Worm (Caenorhabditis elegans) whole organism, L4 larva: ENCODE data around the gene D2062.1.
A peak's percentile ranks its signal among the peaks of the same experiment; 100 is the strongest.
"Not testable (repeated sequence)": the region's sequence is repeated elsewhere in the genome, so short reads cannot be mapped to it uniquely, and the experiment has no call there.

Source experiments
- D1046.2 ChIP-seq: fragments of 200-800 bp; sonication (Bioruptor generic); IDR thresholded peaks from 2 replicates; pipeline ENCODE4 v1.3.6; 2022; ENCODE audit warnings: missing genetic modification characterization, missing compliant biosample characterization
- F26F4.8 ChIP-seq: fragments of 200-800 bp; sonication (Bioruptor generic); conservative IDR thresholded peaks from 2 replicates; pipeline ENCODE4 v1.3.6; 2022; ENCODE audit warnings: missing genetic modification characterization, missing compliant biosample characterization
- F37D6.2 ChIP-seq: sonication (generic microtip); optimal IDR thresholded peaks from 2 replicates; lab custom pipeline; 2016; ENCODE audit warnings: mild to moderate bottlenecking, missing genetic modification characterization, missing compliant biosample characterization
- F44E2.7 ChIP-seq: fragments of 200-800 bp; sonication (Bioruptor generic); IDR thresholded peaks from 2 replicates; pipeline ENCODE4 v2.1.2; 2022; ENCODE audit warnings: missing genetic modification characterization, missing compliant biosample characterization
- T26A8.4 ChIP-seq: fragments of 200-800 bp; sonication (Bioruptor generic); IDR thresholded peaks from 2 replicates; pipeline ENCODE4 v1.3.6; 2022; ENCODE audit warnings: missing genetic modification characterization, missing compliant biosample characterization
- Y105C5A.15 ChIP-seq: fragments of 200-800 bp; sonication (Bioruptor generic); IDR thresholded peaks from 2 replicates; pipeline ENCODE4 v1.3.6; 2022; ENCODE audit warnings: missing genetic modification characterization, missing compliant biosample characterization
- Y75B8A.6 ChIP-seq: fragments of 200-800 bp; sonication (Bioruptor generic); IDR thresholded peaks from 2 replicates; pipeline ENCODE4 v1.3.6; 2022; ENCODE audit warnings: missing genetic modification reagents, missing genetic modification characterization, missing compliant biosample characterization
- ZK546.5 ChIP-seq, 2 experiments: sonication (generic microtip); optimal IDR thresholded peaks; 2 replicates each; lab custom pipeline; 2017; ENCODE audit warnings: missing biosample characterization in 2 of 2, missing genetic modification characterization in 2 of 2
- aly-2 ChIP-seq: sonication (generic microtip); optimal IDR thresholded peaks from 2 replicates; lab custom pipeline; 2018; ENCODE audit warnings: missing biosample characterization, missing genetic modification characterization
- arid-1 ChIP-seq: fragments of 200-800 bp; sonication (Bioruptor generic); conservative IDR thresholded peaks from 2 replicates; pipeline ENCODE4 v1.3.6; 2022; ENCODE audit warnings: missing genetic modification reagents, missing genetic modification characterization, missing compliant biosample characterization
- attf-4 ChIP-seq: sonication (generic microtip); optimal IDR thresholded peaks from 3 replicates; lab custom pipeline; 2017; ENCODE audit warnings: missing biosample characterization, missing genetic modification characterization
- ceh-28 ChIP-seq: fragments of 150-350 bp; optimal IDR thresholded peaks from 2 replicates; lab custom pipeline; 2014; ENCODE audit warnings: missing biosample characterization, missing genetic modification reagents, missing genetic modification characterization
- ceh-32 ChIP-seq: sonication (generic microtip); optimal IDR thresholded peaks from 2 replicates; lab custom pipeline; 2016; ENCODE audit warnings: mild to moderate bottlenecking, missing genetic modification characterization, missing compliant biosample characterization; ENCODE audit not compliant: poor library complexity
- ceh-44 ChIP-seq: fragments of 200-800 bp; sonication (Bioruptor generic); IDR thresholded peaks from 2 replicates; pipeline ENCODE4 v1.3.6; 2022; ENCODE audit warnings: missing genetic modification reagents, missing genetic modification characterization, missing compliant biosample characterization
- ceh-82 ChIP-seq: sonication (generic microtip); optimal IDR thresholded peaks from 2 replicates; lab custom pipeline; 2017; ENCODE audit warnings: missing biosample characterization, missing genetic modification characterization
- ces-1 ChIP-seq: fragments of 150-350 bp; sonication (generic microtip); optimal IDR thresholded peaks from 4 replicates; lab custom pipeline; 2014; ENCODE audit warnings: missing biosample characterization, missing genetic modification reagents, missing genetic modification characterization
- daf-19 ChIP-seq: fragments of 200-800 bp; sonication (Bioruptor generic); conservative IDR thresholded peaks from 2 replicates; pipeline ENCODE4 v1.3.6; 2022; ENCODE audit warnings: missing genetic modification characterization, missing compliant biosample characterization
- dmd-8 ChIP-seq: fragments of 200-800 bp; sonication (Bioruptor generic); IDR thresholded peaks from 2 replicates; pipeline ENCODE4 v1.3.6; 2022; ENCODE audit warnings: missing genetic modification characterization, missing compliant biosample characterization
- egl-43 ChIP-seq: fragments of 200-800 bp; sonication (Bioruptor generic); IDR thresholded peaks from 2 replicates; pipeline ENCODE4 v1.3.6; 2022; ENCODE audit warnings: missing genetic modification reagents, missing genetic modification characterization, missing compliant biosample characterization
- hif-1 ChIP-seq, 2 experiments: sonication (generic microtip); optimal IDR thresholded peaks; 2 replicates each; lab custom pipeline; 2016 to 2017; ENCODE audit warnings: missing compliant biosample characterization in 2 of 2, missing genetic modification characterization in 2 of 2, missing genetic modification reagents in 2 of 2, missing genotype in 2 of 2, mild to moderate bottlenecking in 1 of 2
- lin-1 ChIP-seq: fragments of 200-800 bp; sonication (Bioruptor generic); IDR thresholded peaks from 2 replicates; pipeline ENCODE4 v1.3.6; 2022; ENCODE audit warnings: missing genetic modification reagents, missing genetic modification characterization, missing compliant biosample characterization
- lin-15B ChIP-seq: fragments of 150-350 bp; sonication (generic microtip); optimal IDR thresholded peaks from 3 replicates; lab custom pipeline; 2014; ENCODE audit warnings: missing biosample characterization, missing genetic modification characterization
- lin-38 ChIP-seq: fragments of 200-800 bp; sonication (Bioruptor generic); IDR thresholded peaks from 2 replicates; pipeline ENCODE4 v1.3.6; 2022; ENCODE audit warnings: missing genetic modification reagents, missing genetic modification characterization, missing compliant biosample characterization
- lir-3 ChIP-seq: sonication (generic microtip); optimal IDR thresholded peaks from 2 replicates; lab custom pipeline; 2016; ENCODE audit warnings: mild to moderate bottlenecking, missing genetic modification characterization, missing compliant biosample characterization
- lsy-2 ChIP-seq, 2 experiments: fragments of 150-350 bp in 1 of 2; sonication (generic microtip) in 1 of 2; optimal IDR thresholded peaks; 2 replicates each; lab custom pipeline; 2014 to 2017; ENCODE audit warnings: missing biosample characterization in 2 of 2, missing genetic modification characterization in 2 of 2
- mdl-1 ChIP-seq, 2 experiments: fragments of 150-350 bp in 1 of 2; sonication (generic microtip) in 1 of 2; optimal IDR thresholded peaks; 2 replicates each; lab custom pipeline; 2014 to 2017; ENCODE audit warnings: missing biosample characterization in 2 of 2, missing genetic modification characterization in 2 of 2
- mep-1 ChIP-seq: fragments of 150-350 bp; sonication (generic microtip); optimal IDR thresholded peaks from 3 replicates; lab custom pipeline; 2014; ENCODE audit warnings: missing biosample characterization, missing genetic modification characterization
- mes-2 ChIP-seq: sonication (generic microtip); optimal IDR thresholded peaks from 2 replicates; lab custom pipeline; 2016; ENCODE audit warnings: missing genotype, mild to moderate bottlenecking, missing genetic modification characterization, missing compliant biosample characterization; ENCODE audit not compliant: poor library complexity, severe bottlenecking
- mxl-3 ChIP-seq: fragments of 200-800 bp; sonication (Bioruptor generic); optimal IDR thresholded peaks from 2 replicates; lab custom pipeline; 2018; ENCODE audit warnings: mild to moderate bottlenecking, missing genetic modification characterization, missing compliant biosample characterization
- nhr-10 ChIP-seq: fragments of 150-350 bp; optimal IDR thresholded peaks from 2 replicates; lab custom pipeline; 2014; ENCODE audit warnings: missing biosample characterization, missing genetic modification characterization
- nhr-102 ChIP-seq: sonication (generic microtip); optimal IDR thresholded peaks from 2 replicates; lab custom pipeline; 2016; ENCODE audit warnings: mild to moderate bottlenecking, missing genetic modification characterization, moderate library complexity, missing compliant biosample characterization
- nhr-11 ChIP-seq: fragments of 150-350 bp; optimal IDR thresholded peaks from 2 replicates; lab custom pipeline; 2014; ENCODE audit warnings: missing biosample characterization, missing genetic modification characterization
- nhr-41 ChIP-seq: fragments of 200-800 bp; sonication (Bioruptor generic); IDR thresholded peaks from 2 replicates; pipeline ENCODE4 v1.3.6; 2022; ENCODE audit warnings: missing genetic modification reagents, missing genetic modification characterization, missing compliant biosample characterization
- nhr-6 ChIP-seq: fragments of 150-350 bp; optimal IDR thresholded peaks from 2 replicates; lab custom pipeline; 2014; ENCODE audit warnings: missing biosample characterization, missing genetic modification characterization
- pha-4 ChIP-seq, 2 experiments: fragments of 150-350 bp in 1 of 2; fragments of 200-800 bp in 1 of 2; sonication (Bioruptor generic) in 1 of 2; IDR thresholded peaks in 1 of 2; optimal IDR thresholded peaks in 1 of 2; 2 replicates each; pipeline versions ENCODE4 v1.3.6 to Lab custom; 2014 to 2022; ENCODE audit warnings: missing genetic modification characterization in 2 of 2, missing genetic modification reagents in 2 of 2, missing biosample characterization in 1 of 2, missing compliant biosample characterization in 1 of 2
- php-3 ChIP-seq: fragments of 200-800 bp; sonication (Bioruptor generic); IDR thresholded peaks from 2 replicates; pipeline ENCODE4 v1.3.6; 2022; ENCODE audit warnings: missing genetic modification reagents, missing genetic modification characterization, missing compliant biosample characterization
- pqm-1 ChIP-seq: sonication (generic microtip); optimal IDR thresholded peaks from 2 replicates; lab custom pipeline; 2017; ENCODE audit warnings: missing biosample characterization, missing genetic modification characterization
- rbr-2 ChIP-seq: sonication (generic microtip); optimal IDR thresholded peaks from 2 replicates; lab custom pipeline; 2016; ENCODE audit warnings: missing genotype, missing genetic modification characterization, missing compliant biosample characterization
- saeg-2 ChIP-seq: fragments of 200-800 bp; sonication (Bioruptor generic); IDR thresholded peaks from 2 replicates; pipeline ENCODE4 v1.3.6; 2022; ENCODE audit warnings: missing genetic modification reagents, missing genetic modification characterization, missing compliant biosample characterization
- set-16 ChIP-seq: fragments of 200-800 bp; sonication (Bioruptor generic); IDR thresholded peaks from 2 replicates; pipeline ENCODE4 v1.3.6; 2022; ENCODE audit warnings: missing genetic modification reagents, missing genetic modification characterization, missing compliant biosample characterization
- skn-1 ChIP-seq: fragments of 150-350 bp; optimal IDR thresholded peaks from 2 replicates; lab custom pipeline; 2014; ENCODE audit warnings: missing biosample characterization, missing genetic modification characterization
- spr-1 ChIP-seq: sonication (generic microtip); optimal IDR thresholded peaks from 2 replicates; lab custom pipeline; 2016; ENCODE audit warnings: mild to moderate bottlenecking, missing genetic modification characterization, missing compliant biosample characterization
- tag-97 ChIP-seq: fragments of 200-800 bp; sonication (Bioruptor generic); IDR thresholded peaks from 2 replicates; pipeline ENCODE4 v1.3.6; 2022; ENCODE audit warnings: missing genetic modification characterization, missing compliant biosample characterization
- unc-39 ChIP-seq: sonication (generic microtip); optimal IDR thresholded peaks from 2 replicates; lab custom pipeline; 2017; ENCODE audit warnings: missing biosample characterization, missing genetic modification characterization
- zfp-2 ChIP-seq: sonication (generic microtip); optimal IDR thresholded peaks from 2 replicates; lab custom pipeline; 2016; ENCODE audit warnings: mild to moderate bottlenecking, missing genetic modification characterization, missing compliant biosample characterization
- zip-2 ChIP-seq: fragments of 150-350 bp; optimal IDR thresholded peaks from 2 replicates; lab custom pipeline; 2014; ENCODE audit warnings: missing biosample characterization, missing genetic modification characterization
- ztf-7 ChIP-seq: fragments of 150-350 bp; optimal IDR thresholded peaks from 2 replicates; lab custom pipeline; 2014; ENCODE audit warnings: missing biosample characterization, missing genetic modification characterization

The D2062.1 gene

ce11 chrII:2641777-2642176 is 10.5 kb downstream of the D2062.1 start, which contains the start of gene F22E5.7:
F22E5.7 (plus strand) TSS chrII:2642077.
- TF ChIP-seq set-16 (no peak), mep-1 (tag; lab: Kevin White, UChicago) (no peak), pha-4 (GFP tag; IDR thresholded peaks at IDR 0.05; lab: Robert Waterston, UW) (no peak), pha-4 (tag; optimal IDR thresholded peaks at IDR 0.05; lab: Kevin White, UChicago) (no peak), dmd-8 (GFP tag; lab: Robert Waterston, UW) (no peak), F37D6.2 (tag; lab: Kevin White, UChicago) (no peak), lsy-2 (tag; optimal IDR thresholded peaks at IDR 0.05; lab: Kevin White, UChicago) (no peak), daf-19 (no peak), Y105C5A.15 (GFP tag; lab: Robert Waterston, UW) (no peak), nhr-6 (tag; lab: Kevin White, UChicago) (no peak), php-3 (GFP tag; lab: Robert Waterston, UW) (no peak), nhr-41 (GFP tag; lab: Robert Waterston, UW) (no peak), mxl-3 (GFP tag; lab: Kevin White, UChicago) (no peak), lin-15B (tag; lab: Kevin White, UChicago) (no peak), skn-1 (no peak), zip-2 (tag; lab: Kevin White, UChicago) (no peak), lin-38 (GFP tag; lab: Robert Waterston, UW) (no peak), Y75B8A.6 (GFP tag; lab: Robert Waterston, UW) (no peak), lin-1 (GFP tag; lab: Robert Waterston, UW) (no peak)

- TF ChIP-seq ceh-44: no peak
- TF ChIP-seq ceh-32 (tag; lab: Kevin White, UChicago): no peak
- TF ChIP-seq tag-97: no peak
- no peak for TF ChIP-seq nhr-10 (tag; lab: Kevin White, UChicago)
- no peak for TF ChIP-seq F26F4.8 (GFP tag; lab: Robert Waterston, UW)
- TF ChIP-seq ZK546.5 (tag; optimal IDR thresholded peaks at IDR 0.05; lab: Kevin White, UChicago): no peak
- TF ChIP-seq hif-1 (tag; optimal IDR thresholded peaks at IDR 0.05; lab: Kevin White, UChicago): no peak
- no peak for TF ChIP-seq F44E2.7
- no peak for TF ChIP-seq mes-2 (tag; lab: Kevin White, UChicago)
- no peak for TF ChIP-seq attf-4 (tag; lab: Kevin White, UChicago)
- TF ChIP-seq ces-1 (GFP tag; lab: Kevin White, UChicago): no peak
- TF ChIP-seq rbr-2 (tag; lab: Kevin White, UChicago): no peak
- TF ChIP-seq saeg-2 (GFP tag; lab: Robert Waterston, UW): no peak
- TF ChIP-seq ceh-82 (tag; lab: Kevin White, UChicago): no peak
- TF ChIP-seq nhr-6 (tag; lab: Kevin White, UChicago): no peak
Measured at ce11 chrII:2644498-2644897, 13.2 kb downstream of the D2062.1 start, which contains the start of gene F22E5.11. F22E5.11 (minus strand) TSS chrII:2644598.

- TF ChIP-seq lsy-2 (tag; optimal IDR thresholded peaks at IDR 0.05; lab: Kevin White, UChicago); lir-3 (tag; lab: Kevin White, UChicago); T26A8.4 (GFP tag; lab: Robert Waterston, UW): not testable (repeated sequence)
- TF ChIP-seq, all 104 proteins: peak for 0; not testable (repeated sequence) for 104
Measured at ce11 chrII:2646756-2647155, 15.5 kb downstream of the D2062.1 start, which contains the start of gene F22E5.12. F22E5.12 (minus strand) TSS chrII:2646856.

ce11 chrII:2649015-2649414 is 17.7 kb downstream of the D2062.1 start:
- TF ChIP-seq zfp-2 (tag; lab: Kevin White, UChicago): no peak
- TF ChIP-seq mep-1 (tag; lab: Kevin White, UChicago): no peak
- TF ChIP-seq ceh-28 (tag; lab: Kevin White, UChicago): no peak
- peak; percentile 19 for TF ChIP-seq nhr-11 (tag; lab: Kevin White, UChicago)
- no peak for TF ChIP-seq mdl-1 (tag; optimal IDR thresholded peaks at IDR 0.05; lab: Kevin White, UChicago)
- TF ChIP-seq skn-1: no peak
- TF ChIP-seq arid-1: no peak
- TF ChIP-seq pqm-1: no peak
- TF ChIP-seq nhr-102 (tag; lab: Kevin White, UChicago): no peak
- TF ChIP-seq spr-1 (tag; lab: Kevin White, UChicago): no peak
- TF ChIP-seq mes-2 (tag; lab: Kevin White, UChicago): no peak
- no peak for TF ChIP-seq ztf-7 (tag; lab: Kevin White, UChicago)
- TF ChIP-seq aly-2 (tag; lab: Kevin White, UChicago): no peak
- TF ChIP-seq F26F4.8 (GFP tag; lab: Robert Waterston, UW): no peak
- TF ChIP-seq D1046.2 (GFP tag; lab: Robert Waterston, UW): no peak
- TF ChIP-seq unc-39 (tag; lab: Kevin White, UChicago): no peak
- TF ChIP-seq egl-43 (GFP tag; lab: Robert Waterston, UW): no peak
